Fruit fly (Drosophila melanogaster) whole organism, embryonic: ENCODE results near the gene E2f1.

Experiments used
- Asciz ChIP-seq: fragments of 200-800 bp; sonication (Bioruptor generic); optimal IDR thresholded peaks from 2 replicates; lab custom pipeline; 2017; ENCODE audit warnings: missing biosample characterization, mild to moderate bottlenecking, missing genetic modification characterization, missing genetic modification reagents
- Bgb ChIP-seq: fragments of 200-800 bp; sonication (Bioruptor generic); IDR thresholded peaks from 2 replicates; pipeline ENCODE4 v1.3.6; 2022; ENCODE audit warnings: missing biosample characterization, missing genetic modification characterization; ENCODE audit not compliant: partially characterized antibody
- CG10267 ChIP-seq: fragments of 200-800 bp; sonication (Bioruptor generic); optimal IDR thresholded peaks from 2 replicates; lab custom pipeline; 2018; ENCODE audit warnings: missing biosample characterization, mild to moderate bottlenecking, missing genetic modification characterization, moderate library complexity
- CG10654 ChIP-seq: fragments of 200-800 bp; sonication (Bioruptor generic); optimal IDR thresholded peaks from 2 replicates; lab custom pipeline; 2016; ENCODE audit warnings: missing biosample characterization, missing genetic modification characterization
- CG11085 ChIP-seq: fragments of 200-800 bp; sonication (Bioruptor generic); IDR thresholded peaks from 2 replicates; pipeline ENCODE4 v1.3.6; 2022; ENCODE audit warnings: missing biosample characterization, missing genetic modification characterization
- CG11247 ChIP-seq: fragments of 200-800 bp; sonication (Bioruptor generic); IDR thresholded peaks from 2 replicates; pipeline ENCODE4 v1.3.6; 2022; ENCODE audit warnings: missing biosample characterization, missing genetic modification characterization
- CG12071 ChIP-seq: fragments of 200-800 bp; sonication (Bioruptor generic); optimal IDR thresholded peaks from 3 replicates; lab custom pipeline; 2018; ENCODE audit warnings: missing biosample characterization, mild to moderate bottlenecking, missing genetic modification characterization
- CG12155 ChIP-seq: fragments of 200-800 bp; sonication (Bioruptor generic); optimal IDR thresholded peaks from 3 replicates; lab custom pipeline; 2016; ENCODE audit warnings: missing biosample characterization, missing genetic modification characterization
- CG12769 ChIP-seq: fragments of 200-800 bp; sonication (Bioruptor generic); optimal IDR thresholded peaks from 2 replicates; lab custom pipeline; 2019; ENCODE audit warnings: missing biosample characterization, mild to moderate bottlenecking, missing genetic modification characterization, moderate library complexity
- CG14050 ChIP-seq: fragments of 200-800 bp; sonication (Bioruptor generic); IDR thresholded peaks from 3 replicates; pipeline ENCODE4 v1.3.6; 2022; ENCODE audit warnings: missing biosample characterization, missing genetic modification characterization
- CG14860 ChIP-seq: fragments of 200-800 bp; sonication (Bioruptor generic); IDR thresholded peaks from 3 replicates; pipeline ENCODE4 v1.3.6; 2022; ENCODE audit warnings: missing biosample characterization, missing genetic modification characterization; ENCODE audit not compliant: partially characterized antibody
- CG17186 ChIP-seq: fragments of 200-800 bp; sonication (Bioruptor generic); optimal IDR thresholded peaks from 3 replicates; lab custom pipeline; 2017; ENCODE audit warnings: missing biosample characterization, missing genetic modification reagents, missing genetic modification characterization
- CG30020 ChIP-seq: fragments of 200-800 bp; optimal IDR thresholded peaks from 2 replicates; lab custom pipeline; 2019; ENCODE audit warnings: missing biosample characterization, mild to moderate bottlenecking, missing genetic modification characterization, moderate library complexity
- CG30403 ChIP-seq: fragments of 200-800 bp; sonication (Bioruptor generic); optimal IDR thresholded peaks from 3 replicates; lab custom pipeline; 2016; ENCODE audit warnings: missing biosample characterization, missing genetic modification characterization
- CG31388 ChIP-seq: fragments of 200-800 bp; sonication (Bioruptor generic); optimal IDR thresholded peaks from 2 replicates; lab custom pipeline; 2016; ENCODE audit warnings: missing biosample characterization, missing genetic modification characterization
- CG31441 ChIP-seq: fragments of 200-800 bp; sonication (Bioruptor generic); IDR thresholded peaks from 2 replicates; pipeline ENCODE4 v1.3.6; 2022; ENCODE audit warnings: missing biosample characterization, missing genetic modification characterization
- CG3995 ChIP-seq: fragments of 200-800 bp; sonication (Bioruptor generic); optimal IDR thresholded peaks from 3 replicates; lab custom pipeline; 2016; ENCODE audit warnings: missing biosample characterization, missing genetic modification characterization
- CG4820 ChIP-seq: fragments of 200-800 bp; sonication (Bioruptor generic); optimal IDR thresholded peaks from 3 replicates; lab custom pipeline; 2016; ENCODE audit warnings: missing biosample characterization, missing genetic modification characterization
- CG6689 ChIP-seq: fragments of 200-800 bp; sonication (Bioruptor generic); IDR thresholded peaks from 2 replicates; pipeline ENCODE4 v1.3.6; 2022; ENCODE audit warnings: missing biosample characterization, missing genetic modification characterization
- CG7357 ChIP-seq: fragments of 200-800 bp; sonication (Bioruptor generic); IDR thresholded peaks from 3 replicates; pipeline ENCODE4 v1.3.6; 2022; ENCODE audit warnings: missing biosample characterization, missing genetic modification characterization
- CG7963 ChIP-seq: fragments of 200-800 bp; sonication (Bioruptor generic); IDR thresholded peaks from 3 replicates; pipeline ENCODE4 v1.3.6; 2022; ENCODE audit warnings: missing biosample characterization, missing genetic modification characterization; ENCODE audit not compliant: partially characterized antibody
- CG8089 ChIP-seq: fragments of 200-800 bp; sonication (Bioruptor generic); optimal IDR thresholded peaks from 3 replicates; lab custom pipeline; 2016; ENCODE audit warnings: missing biosample characterization, missing genetic modification characterization
- CG9797 ChIP-seq: fragments of 200-800 bp; sonication (Bioruptor generic); optimal IDR thresholded peaks from 3 replicates; lab custom pipeline; 2018; ENCODE audit warnings: missing biosample characterization, mild to moderate bottlenecking, missing genetic modification characterization
- CkIIα-i1 ChIP-seq: fragments of 200-800 bp; sonication (Bioruptor generic); IDR thresholded peaks from 2 replicates; pipeline ENCODE4 v1.3.6; 2022; ENCODE audit warnings: missing biosample characterization, missing genetic modification characterization
- D19A ChIP-seq: fragments of 200-800 bp; optimal IDR thresholded peaks from 3 replicates; lab custom pipeline; 2019; ENCODE audit warnings: missing biosample characterization, mild to moderate bottlenecking, missing genetic modification characterization, moderate library complexity
- Dip2 ChIP-seq: fragments of 200-800 bp; sonication (Bioruptor generic); IDR thresholded peaks from 2 replicates; pipeline ENCODE4 v1.3.6; 2022; ENCODE audit warnings: missing biosample characterization, missing genetic modification characterization
- E2f2 ChIP-seq: fragments of 200-800 bp; sonication (Bioruptor generic); IDR thresholded peaks from 2 replicates; pipeline ENCODE4 v1.3.6; 2022; ENCODE audit warnings: missing biosample characterization, missing genetic modification characterization
- GATAe ChIP-seq: fragments of 200-800 bp; sonication (Bioruptor generic); conservative IDR thresholded peaks from 2 replicates; pipeline ENCODE4 v1.3.6; 2022; ENCODE audit warnings: missing biosample characterization, missing genetic modification characterization
- Hr51 ChIP-seq, 2 experiments: fragments of 200-800 bp; sonication (Bioruptor generic); optimal IDR thresholded peaks; 2 replicates in 1 of 2; 3 replicates in 1 of 2; lab custom pipeline; 2016 to 2018; ENCODE audit warnings: missing biosample characterization in 2 of 2, missing genetic modification characterization in 2 of 2, mild to moderate bottlenecking in 1 of 2, moderate library complexity in 1 of 2
- Med ChIP-seq: fragments of 200-800 bp; sonication (Bioruptor generic); peaks from one replicate; lab custom pipeline; 2016; ENCODE audit warnings: missing biosample characterization, missing genetic modification characterization, mild to moderate bottlenecking, inconsistent platforms, moderate library complexity
- Myb ChIP-seq: fragments of 200-800 bp; sonication (Bioruptor generic); optimal IDR thresholded peaks from 2 replicates; lab custom pipeline; 2016; ENCODE audit warnings: missing biosample characterization, missing genetic modification characterization
- Nf-YA ChIP-seq: fragments of 200-800 bp; sonication (Bioruptor generic); IDR thresholded peaks from 2 replicates; pipeline ENCODE4 v1.3.6; 2022; ENCODE audit warnings: missing biosample characterization, missing genetic modification characterization
- PHDP ChIP-seq: fragments of 200-800 bp; sonication (Bioruptor generic); optimal IDR thresholded peaks from 3 replicates; lab custom pipeline; 2018; ENCODE audit warnings: missing biosample characterization, mild to moderate bottlenecking, missing genetic modification characterization, moderate library complexity
- YL-1 ChIP-seq: fragments of 200-800 bp; sonication (Bioruptor generic); optimal IDR thresholded peaks from 3 replicates; lab custom pipeline; 2017; ENCODE audit warnings: missing biosample characterization, mild to moderate bottlenecking, missing genetic modification characterization
- ac ChIP-seq: fragments of 200-800 bp; sonication (Bioruptor generic); optimal IDR thresholded peaks from 3 replicates; lab custom pipeline; 2017; ENCODE audit warnings: missing biosample characterization, mild to moderate bottlenecking, missing genetic modification characterization
- ato ChIP-seq: fragments of 200-800 bp; sonication (Bioruptor generic); IDR thresholded peaks from 2 replicates; pipeline ENCODE4 v1.3.6; 2022; ENCODE audit warnings: missing biosample characterization, missing genetic modification characterization; ENCODE audit not compliant: partially characterized antibody
- bbx ChIP-seq: fragments of 200-800 bp; sonication (Bioruptor generic); IDR thresholded peaks from 2 replicates; pipeline ENCODE4 v1.3.6; 2022; ENCODE audit warnings: missing biosample characterization, missing genetic modification characterization; ENCODE audit not compliant: partially characterized antibody
- chm ChIP-seq: fragments of 200-800 bp; sonication (Bioruptor generic); IDR thresholded peaks from 2 replicates; pipeline ENCODE4 v1.3.6; 2022; ENCODE audit warnings: missing biosample characterization, missing genetic modification characterization
- dan ChIP-seq: fragments of 200-800 bp; sonication (Bioruptor generic); IDR thresholded peaks from 2 replicates; pipeline ENCODE4 v1.3.6; 2022; ENCODE audit warnings: missing biosample characterization, missing genetic modification characterization
- dysf ChIP-seq: fragments of 200-800 bp; sonication (Bioruptor generic); IDR thresholded peaks from 3 replicates; pipeline ENCODE4 v1.3.6; 2022; ENCODE audit warnings: missing biosample characterization, missing genetic modification characterization
- ewg ChIP-seq: fragments of 200-800 bp; sonication (Bioruptor generic); optimal IDR thresholded peaks from 3 replicates; lab custom pipeline; 2017; ENCODE audit warnings: mild to moderate bottlenecking, missing biosample characterization, missing genetic modification reagents, missing genetic modification characterization
- gcm ChIP-seq: fragments of 200-800 bp; sonication (Bioruptor generic); optimal IDR thresholded peaks from 2 replicates; lab custom pipeline; 2019; ENCODE audit warnings: missing biosample characterization, mild to moderate bottlenecking, missing genetic modification characterization, moderate library complexity
- nerfin-1 ChIP-seq: fragments of 200-800 bp; sonication (Bioruptor generic); optimal IDR thresholded peaks from 3 replicates; lab custom pipeline; 2019; ENCODE audit warnings: missing biosample characterization, mild to moderate bottlenecking, missing genetic modification characterization, moderate library complexity
- pfk ChIP-seq: fragments of 200-800 bp; sonication (Bioruptor generic); optimal IDR thresholded peaks from 2 replicates; lab custom pipeline; 2018; ENCODE audit warnings: missing biosample characterization, mild to moderate bottlenecking, missing genetic modification characterization, moderate library complexity
- prd ChIP-seq, 3 experiments: fragments of >200 bp in 2 of 3; fragments of 200-800 bp in 1 of 3; sonication (Bioruptor generic) in 1 of 3; optimal IDR thresholded peaks in 2 of 3; IDR thresholded peaks in 1 of 3; 2 replicates in 2 of 3; 3 replicates in 1 of 3; pipeline versions ENCODE4 v1.3.6 to Lab custom; 2017 to 2022; ENCODE audit warnings: missing biosample characterization in 1 of 3, missing genetic modification characterization in 1 of 3
- slbo ChIP-seq: fragments of 200-800 bp; sonication (Bioruptor generic); IDR thresholded peaks from 2 replicates; pipeline ENCODE4 v1.3.6; 2022; ENCODE audit warnings: missing biosample characterization, missing genetic modification characterization
- trem ChIP-seq: fragments of 200-800 bp; optimal IDR thresholded peaks from 3 replicates; lab custom pipeline; 2019; ENCODE audit warnings: missing biosample characterization, mild to moderate bottlenecking, missing genetic modification characterization, moderate library complexity
- unpg ChIP-seq: fragments of 200-800 bp; sonication (Bioruptor generic); optimal IDR thresholded peaks from 3 replicates; lab custom pipeline; 2018; ENCODE audit warnings: missing biosample characterization, mild to moderate bottlenecking, missing genetic modification characterization, moderate library complexity
- zen ChIP-seq: fragments of 200-800 bp; sonication (Bioruptor generic); optimal IDR thresholded peaks from 3 replicates; lab custom pipeline; 2018; ENCODE audit warnings: missing biosample characterization, mild to moderate bottlenecking, missing genetic modification characterization, moderate library complexity

E2f1 gene

DNA sequence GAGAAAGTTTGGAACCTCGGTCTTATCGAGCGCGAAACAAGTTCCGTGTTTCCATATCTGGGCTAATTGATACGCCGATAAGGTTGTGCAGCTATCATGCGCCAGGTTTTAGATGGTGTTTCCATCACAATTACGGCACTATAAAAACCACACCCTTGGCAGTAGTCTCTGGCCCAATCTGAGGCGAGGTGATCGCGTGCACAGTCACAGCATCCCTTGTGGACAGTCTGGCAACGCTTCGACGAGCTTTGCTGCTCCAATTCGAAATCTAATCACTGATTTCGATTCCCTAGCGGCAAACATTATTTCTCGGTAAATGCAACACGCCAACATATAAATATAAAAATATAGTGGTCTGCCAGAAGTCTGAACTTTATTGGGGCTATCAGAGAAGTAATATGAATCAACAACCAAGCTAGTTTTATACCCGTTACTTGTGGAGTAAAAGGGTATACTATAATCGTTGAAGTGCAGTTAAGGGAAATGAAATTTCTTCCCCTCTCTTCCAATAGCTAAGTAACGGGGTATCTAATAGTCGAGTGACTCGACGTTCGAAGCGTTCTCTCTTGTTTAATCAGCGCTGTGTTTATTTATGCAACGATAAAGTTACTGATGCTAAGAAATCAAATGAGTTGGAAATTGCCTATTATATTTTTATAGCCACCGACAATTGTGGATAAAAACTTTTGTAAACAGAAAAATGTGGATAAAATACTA, 1.8 kb downstream of the E2f1 start (continued):
- TF ChIP-seq CG3995 (GFP tag; lab: Kevin White, UChicago) (peak; percentile 77), YL-1 (GFP tag; lab: Kevin White, UChicago) (no peak), Asciz (no peak), Dip2 (GFP tag; lab: Robert Waterston, UW) (no peak), GATAe (GFP tag; lab: Robert Waterston, UW) (no peak), pfk (GFP tag; lab: Kevin White, UChicago) (no peak), CG30403 (GFP tag; lab: Kevin White, UChicago) (no peak), CG7357 (GFP tag; lab: Robert Waterston, UW) (no peak), ewg (GFP tag; lab: Kevin White, UChicago) (no peak), D19A (tag; lab: Kevin White, UChicago) (peak; percentile 19), prd (optimal IDR thresholded peaks at IDR 0.05; lab: Kevin White, UChicago) (no peak), prd (GFP tag; IDR thresholded peaks at IDR 0.05; lab: Robert Waterston, UW) (0 out of 3 replicates have a peak, but pooled peaks have one; percentile 16), CG4820 (GFP tag; lab: Kevin White, UChicago) (no peak), CG31388 (no peak), CG8089 (GFP tag; lab: Kevin White, UChicago) (no peak), CG10654 (GFP tag; lab: Kevin White, UChicago) (no peak), CG11247 (GFP tag; lab: Robert Waterston, UW) (no peak), slbo (GFP tag; lab: Robert Waterston, UW) (no peak), chm (GFP tag; lab: Robert Waterston, UW) (no peak), CG12769 (tag; lab: Kevin White, UChicago) (peak; percentile 20), CG10267 (tag; lab: Kevin White, UChicago) (no peak), zen (no peak), CG30020 (no peak), Med (GFP tag; lab: Kevin White, UChicago) (peak; percentile 73), CG7963 (peak; percentile 50; the same call in 1 of the 3 replicates), trem (tag; lab: Kevin White, UChicago) (no peak), dysf (no peak), CG17186 (GFP tag; lab: Kevin White, UChicago) (no peak), E2f2 (GFP tag; lab: Robert Waterston, UW) (0 out of 2 replicates have a peak, but pooled peaks have one; percentile 6), ato (GFP tag; lab: Robert Waterston, UW) (peak; percentile 70), Nf-YA (GFP tag; lab: Robert Waterston, UW) (no peak), PHDP (no peak), CG6689 (GFP tag; lab: Robert Waterston, UW) (no peak), CkIIα-i1 (GFP tag; lab: Robert Waterston, UW) (no peak), unpg (GFP tag; lab: Kevin White, UChicago) (no peak), ac (no peak), Hr51 (GFP tag; optimal IDR thresholded peaks at IDR 0.05; lab: Kevin White, UChicago) (peak in 1 of 2 experiments; percentile 25), CG12071 (no peak), CG14860 (peak; percentile 60), CG9797 (GFP tag; lab: Kevin White, UChicago) (no peak), CG31441 (GFP tag; lab: Robert Waterston, UW) (no peak), nerfin-1 (tag; lab: Kevin White, UChicago) (no peak), CG11085 (GFP tag; lab: Robert Waterston, UW) (no peak), Myb (GFP tag; lab: Kevin White, UChicago) (no peak), bbx (GFP tag; lab: Robert Waterston, UW) (peak; percentile 37; the same call in 1 of the 2 replicates), dan (no peak), CG14050 (GFP tag; lab: Robert Waterston, UW) (peak; percentile 14; the same call in 1 of the 3 replicates), CG12155 (no peak), Bgb (GFP tag; lab: Robert Waterston, UW) (peak; percentile 8; the same call in 1 of the 2 replicates), gcm (no peak)
